Worm (Caenorhabditis elegans): ENCODE measurements around the gene C32B5.7.

ce11 chrII:938549-938948, 21.8 kb upstream of the C32B5.7 start, which contains the start of gene R07C3.3:
- TF ChIP-seq him-1 (tag; optimal IDR thresholded peaks at IDR 0.05) (no peak), W03F9.2 (tag; optimal IDR thresholded peaks at IDR 0.05) (no peak)

All from whole organism, L4/young adult.